Fruit fly (Drosophila melanogaster): ENCODE measurements around the gene Usp2.

DNA sequence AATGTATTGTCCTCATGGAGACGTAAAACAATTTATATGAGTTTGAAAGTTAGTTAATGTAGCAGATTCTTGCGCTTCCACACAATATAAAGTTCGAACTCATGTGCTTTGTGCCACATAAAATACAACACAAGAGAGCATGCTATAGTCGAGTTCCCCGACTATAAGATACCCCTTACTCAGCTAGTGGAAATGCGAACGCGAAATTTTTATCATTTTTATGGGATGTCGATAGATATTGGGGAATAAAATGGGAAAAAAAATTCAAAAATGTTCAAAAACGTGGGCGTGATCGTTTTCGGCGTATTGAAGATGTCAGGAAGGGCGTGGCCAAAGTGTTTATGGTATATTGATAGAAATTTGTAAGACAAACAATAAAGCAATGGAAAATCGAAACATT, 55.2 kb downstream of the Usp2 start:
- TF ChIP-seq h (optimal IDR thresholded peaks at IDR 0.05) (no peak), psq (optimal IDR thresholded peaks at IDR 0.05) (no peak), Myc (optimal IDR thresholded peaks at IDR 0.05) (no peak)
